Worm (Caenorhabditis elegans) whole organism, dauer: ENCODE results near the gene ggtb-1.

Source experiments
- unc-62 ChIP-seq: sonication (generic microtip); optimal IDR thresholded peaks from 2 replicates; lab custom pipeline; 2017; ENCODE audit warnings: missing biosample characterization, missing genetic modification reagents, missing genetic modification characterization

Gene ggtb-1

DNA sequence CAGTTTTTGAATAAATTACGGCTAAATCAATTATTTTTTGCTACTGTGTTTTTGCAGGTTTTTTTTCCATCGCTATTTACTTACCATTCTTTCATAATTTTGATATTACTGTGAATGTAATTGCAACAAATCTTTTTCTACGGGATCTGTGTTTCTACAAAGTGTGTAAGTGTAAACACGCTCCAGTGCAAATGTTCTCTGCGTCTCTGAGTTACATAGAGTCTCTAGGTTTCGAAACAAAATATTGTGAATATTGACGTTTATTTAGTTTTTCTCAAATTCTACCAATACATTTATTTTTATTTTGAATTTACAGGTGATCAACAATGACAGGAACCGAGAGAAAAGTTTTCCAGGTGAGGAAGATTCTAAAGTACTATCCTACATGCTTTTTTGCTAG, 50.5 kb downstream of the ggtb-1 start, which contains the start of gene yju-2:
TSS of gene yju-2 (plus strand) at position 315 of the 400 bp plus-strand sequence.
- no peak for TF ChIP-seq unc-62 (GFP tag; lab: Kevin White, UChicago)

DNA sequence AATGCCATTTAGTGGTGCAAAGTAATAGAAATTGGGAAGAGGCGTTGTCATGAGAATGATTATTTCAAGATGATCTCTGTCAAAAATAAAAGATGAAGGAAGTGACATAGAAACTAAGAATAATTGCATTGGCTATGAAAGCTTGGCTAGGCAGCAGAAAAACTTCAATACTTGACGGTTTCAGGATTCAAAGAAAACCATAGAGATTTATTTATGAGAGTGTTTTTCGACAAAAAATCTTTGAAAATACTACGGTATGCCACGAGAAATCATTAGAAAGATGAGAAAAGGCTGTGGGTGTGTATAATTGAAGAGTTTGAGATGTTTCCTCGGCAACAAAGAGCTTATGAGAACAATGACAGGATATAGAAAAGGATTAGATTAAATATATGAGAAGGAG, 51.9 kb downstream of the ggtb-1 start, which contains the start of gene F37C12.14:
TSS of gene F37C12.14 (minus strand) at position 101 of the 400 bp plus-strand sequence.
- no peak for TF ChIP-seq unc-62 (GFP tag; lab: Kevin White, UChicago)
